Worm (Caenorhabditis elegans): Measurements from ENCODE around the gene F26F12.4.

F26F12.4 gene

DNA sequence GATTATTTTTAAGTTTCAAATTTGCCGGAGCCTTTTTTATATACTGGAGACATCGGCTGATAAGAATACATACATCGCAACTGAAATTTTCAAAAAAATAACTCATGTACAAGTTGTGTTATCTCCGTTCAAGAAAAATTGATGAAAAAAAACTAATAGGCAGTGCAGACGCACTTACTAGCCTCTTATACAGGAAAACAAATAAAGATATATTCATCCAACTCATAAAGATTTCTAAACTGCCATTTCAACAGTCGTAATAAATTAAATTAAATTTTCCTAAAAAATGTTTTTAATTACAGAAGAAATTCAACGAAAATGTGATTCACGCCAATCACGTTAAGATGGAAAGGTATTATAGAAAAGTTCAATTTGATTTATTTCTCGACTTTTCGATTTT, 32.7 kb upstream of the F26F12.4 start, which contains the start of gene C04E6.5:
C04E6.5 (plus strand) TSS at position 301 of the 400 bp plus-strand sequence.
- TF ChIP-seq nhr-237 (tag; optimal IDR thresholded peaks at IDR 0.05) (no peak), sem-2 (GFP tag; optimal IDR thresholded peaks at IDR 0.05) (no peak), nhr-76 (tag; optimal IDR thresholded peaks at IDR 0.05) (no peak), unc-39 (tag; optimal IDR thresholded peaks at IDR 0.05) (no peak), lin-32 (GFP tag; optimal IDR thresholded peaks at IDR 0.05) (no peak), blmp-1 (tag; optimal IDR thresholded peaks at IDR 0.05) (no peak)

DNA sequence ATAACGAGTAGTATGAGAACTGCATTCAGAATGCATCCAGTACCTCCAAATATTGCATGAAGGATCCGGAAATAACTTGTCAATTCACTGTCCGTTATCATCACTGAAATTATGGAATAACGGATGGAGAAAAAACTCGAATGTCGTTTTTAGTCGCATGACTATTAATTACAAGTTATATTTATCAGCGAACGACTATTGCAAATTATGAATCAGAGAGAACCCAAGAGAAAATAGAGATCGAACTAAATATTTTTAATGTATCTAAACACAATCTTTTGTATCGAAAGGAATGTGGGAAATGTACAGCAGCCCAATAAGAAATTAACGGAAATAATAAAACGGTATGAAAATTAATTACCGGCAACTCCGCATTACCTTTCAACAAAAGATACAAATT, 30.8 kb upstream of the F26F12.4 start, which contains the start of gene srd-16:
srd-16 (minus strand) TSS at position 101 of the 400 bp plus-strand sequence.
- TF ChIP-seq sptf-1 (tag; optimal IDR thresholded peaks at IDR 0.05) (no peak), flh-1 (GFP tag; optimal IDR thresholded peaks at IDR 0.05) (no peak), mab-5 (tag; optimal IDR thresholded peaks at IDR 0.05) (no peak), drap-1 (GFP tag; optimal IDR thresholded peaks at IDR 0.05) (no peak), pha-4 (tag; optimal IDR thresholded peaks at IDR 0.05) (no peak)

- TF ChIP-seq zip-8 (tag; optimal IDR thresholded peaks at IDR 0.05) = no peak
- TF ChIP-seq mep-1 (tag; optimal IDR thresholded peaks at IDR 0.05) = no peak
- TF ChIP-seq lin-13 (tag; optimal IDR thresholded peaks at IDR 0.05) = no peak
- TF ChIP-seq ceh-39 (tag; optimal IDR thresholded peaks at IDR 0.05) = no peak
- TF ChIP-seq elt-1 (tag; optimal IDR thresholded peaks at IDR 0.05; ENCODE audit: borderline replicate concordance, insufficient read depth) = no peak
- TF ChIP-seq elt-3 (tag; optimal IDR thresholded peaks at IDR 0.05) = no peak
- TF ChIP-seq ham-2 (GFP tag; optimal IDR thresholded peaks at IDR 0.05) = no peak
- no peak for TF ChIP-seq nhr-12 (tag; optimal IDR thresholded peaks at IDR 0.05)
- no peak for TF ChIP-seq mab-5 (tag; optimal IDR thresholded peaks at IDR 0.05)
- TF ChIP-seq sem-2 (GFP tag; optimal IDR thresholded peaks at IDR 0.05) = no peak
- TF ChIP-seq flh-1 (GFP tag; optimal IDR thresholded peaks at IDR 0.05) = no peak
- no peak for TF ChIP-seq unc-39 (tag; optimal IDR thresholded peaks at IDR 0.05)
- TF ChIP-seq M03D4.4 (tag; optimal IDR thresholded peaks at IDR 0.05) = no peak
- no peak for TF ChIP-seq drap-1 (GFP tag; optimal IDR thresholded peaks at IDR 0.05)
- TF ChIP-seq mls-2 (tag; optimal IDR thresholded peaks at IDR 0.05) = no peak
Measured at ce11 chrV:5895021-5895420, 25.9 kb upstream of the F26F12.4 start, which contains the start of gene grd-9. Gene grd-9, plus strand, starts transcription at chrV:5895321.

ce11 chrV:5893015-5893414, 23.9 kb upstream of the F26F12.4 start, which contains the start of gene C04E6.7:
Gene C04E6.7, plus strand, starts transcription at chrV:5893315.
- no peak for TF ChIP-seq hlh-1 (tag; optimal IDR thresholded peaks at IDR 0.05)
- TF ChIP-seq M03D4.4 (tag; optimal IDR thresholded peaks at IDR 0.05) = no peak
- no peak for TF ChIP-seq flh-1 (GFP tag; optimal IDR thresholded peaks at IDR 0.05)
- no peak for TF ChIP-seq lsy-2 (tag; optimal IDR thresholded peaks at IDR 0.05)
- TF ChIP-seq ham-2 (GFP tag; optimal IDR thresholded peaks at IDR 0.05) = no peak
- no peak for TF ChIP-seq tbx-8 (GFP tag; optimal IDR thresholded peaks at IDR 0.05)
- TF ChIP-seq bed-3 (GFP tag; optimal IDR thresholded peaks at IDR 0.05) = no peak
- TF ChIP-seq nhr-237 (tag; optimal IDR thresholded peaks at IDR 0.05) = no peak

DNA sequence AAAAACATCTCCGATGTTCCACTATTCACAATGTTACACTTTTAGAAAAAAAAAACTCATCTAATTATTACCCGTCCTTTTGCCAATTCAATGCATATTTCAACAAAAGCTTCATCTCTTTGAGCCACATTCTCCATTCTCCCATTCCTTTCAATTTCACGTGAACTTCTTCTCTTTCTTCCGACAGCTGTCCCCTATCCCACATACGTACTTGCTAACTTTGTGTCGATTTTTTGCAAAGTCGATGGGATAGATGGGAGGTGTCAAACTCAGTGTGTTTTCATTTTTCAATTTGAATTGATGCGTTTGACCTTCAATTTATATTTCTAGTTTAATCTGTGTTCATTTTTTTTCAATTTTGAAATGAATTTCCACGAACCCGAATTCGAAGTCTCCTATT, 22.1 kb upstream of the F26F12.4 start:
- TF ChIP-seq hlh-1 (tag; optimal IDR thresholded peaks at IDR 0.05) = peak; percentile 32
- no peak for TF ChIP-seq mls-2 (tag; optimal IDR thresholded peaks at IDR 0.05)

- TF ChIP-seq sptf-1 (tag; optimal IDR thresholded peaks at IDR 0.05) (no peak), hlh-1 (tag; optimal IDR thresholded peaks at IDR 0.05) (no peak), bed-3 (GFP tag; optimal IDR thresholded peaks at IDR 0.05) (no peak), pha-4 (tag; optimal IDR thresholded peaks at IDR 0.05) (no peak), snpc-4 (tag; optimal IDR thresholded peaks at IDR 0.05) (no peak), ztf-11 (tag; optimal IDR thresholded peaks at IDR 0.05) (no peak), nhr-237 (tag; optimal IDR thresholded peaks at IDR 0.05) (no peak), nhr-28 (tag; optimal IDR thresholded peaks at IDR 0.05) (no peak), ceh-39 (tag; optimal IDR thresholded peaks at IDR 0.05) (no peak), cnd-1 (tag; optimal IDR thresholded peaks at IDR 0.05) (no peak), ham-2 (GFP tag; optimal IDR thresholded peaks at IDR 0.05) (no peak), zip-8 (tag; optimal IDR thresholded peaks at IDR 0.05) (no peak), elt-1 (tag; optimal IDR thresholded peaks at IDR 0.05; ENCODE audit: borderline replicate concordance, insufficient read depth) (no peak), M03D4.4 (tag; optimal IDR thresholded peaks at IDR 0.05) (no peak), nhr-12 (tag; optimal IDR thresholded peaks at IDR 0.05) (no peak), drap-1 (GFP tag; optimal IDR thresholded peaks at IDR 0.05) (no peak), blmp-1 (tag; optimal IDR thresholded peaks at IDR 0.05) (no peak), nhr-2 (tag; optimal IDR thresholded peaks at IDR 0.05) (no peak), tbx-8 (GFP tag; optimal IDR thresholded peaks at IDR 0.05) (no peak)
Measured at ce11 chrV:5888820-5889219, 19.7 kb upstream of the F26F12.4 start.
